Worm (Caenorhabditis elegans) whole organism, mixed stage, embryonic: Measurements from ENCODE around the gene cas-1.

Experiments
- blmp-1 ChIP-seq: fragments of 150-350 bp; optimal IDR thresholded peaks from 2 replicates; lab custom pipeline; 2014; ENCODE audit warnings: missing biosample characterization, missing genetic modification characterization
- cnd-1 ChIP-seq: fragments of 200-800 bp; sonication (Bioruptor generic); optimal IDR thresholded peaks from 2 replicates; lab custom pipeline; 2018; ENCODE audit warnings: mild to moderate bottlenecking, missing genetic modification characterization, missing compliant biosample characterization
- lsy-2 ChIP-seq: fragments of 150-350 bp; optimal IDR thresholded peaks from 2 replicates; lab custom pipeline; 2014; ENCODE audit warnings: missing biosample characterization, missing genetic modification characterization
- mep-1 ChIP-seq: fragments of 150-350 bp; optimal IDR thresholded peaks from 2 replicates; lab custom pipeline; 2017; ENCODE audit warnings: missing biosample characterization, missing genetic modification reagents, missing genetic modification characterization, inconsistent platforms
- sem-2 ChIP-seq: fragments of 200-800 bp; sonication (Bioruptor generic); optimal IDR thresholded peaks from 2 replicates; lab custom pipeline; 2018; ENCODE audit warnings: mild to moderate bottlenecking, missing genetic modification characterization, missing compliant biosample characterization

DNA sequence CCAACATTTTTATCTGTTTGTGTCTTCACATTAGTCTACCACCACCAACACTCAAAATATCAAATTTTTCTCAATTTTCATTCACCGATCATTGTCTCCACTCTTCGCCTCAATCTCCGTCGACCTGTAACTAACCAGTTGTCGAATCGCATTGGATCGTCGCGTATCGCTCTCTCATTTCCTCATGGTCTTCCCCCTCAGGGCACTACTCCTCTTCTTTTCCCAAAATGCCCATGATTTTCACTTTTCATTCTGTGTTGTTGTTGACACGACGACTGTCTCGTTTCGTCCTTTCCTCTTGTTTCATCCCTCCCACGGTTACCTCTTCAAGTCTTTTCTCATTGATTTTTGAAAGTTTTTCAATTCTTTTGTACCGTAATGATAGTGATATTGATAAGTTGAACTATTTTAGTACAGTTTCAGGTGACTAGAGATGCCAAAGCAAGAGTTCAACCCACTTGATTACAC lies 27.4 kb downstream of the cas-1 start, which contains the start of gene T01C8.2:
- TF ChIP-seq lsy-2 (tag; lab: Kevin White, UChicago) (no peak), sem-2 (GFP tag; lab: Kevin White, UChicago) (no peak), blmp-1 (tag; lab: Kevin White, UChicago) (no peak), mep-1 (tag; lab: Kevin White, UChicago) (no peak), cnd-1 (no peak)
